Worm (Caenorhabditis elegans) whole organism, L4/young adult: ENCODE results near the gene srsx-31.

Source experiments
- W03F9.2 ChIP-seq: fragments of 150-350 bp; optimal IDR thresholded peaks from 2 replicates; lab custom pipeline; 2014; ENCODE audit warnings: missing biosample characterization, missing genetic modification characterization
- dao-5 ChIP-seq: sonication (generic microtip); optimal IDR thresholded peaks from 2 replicates; lab custom pipeline; 2016; ENCODE audit warnings: missing genotype, missing genetic modification characterization, moderate library complexity, missing compliant biosample characterization
- him-1 ChIP-seq: sonication (generic microtip); optimal IDR thresholded peaks from 2 replicates; lab custom pipeline; 2016; ENCODE audit warnings: missing genotype, missing genetic modification reagents, missing genetic modification characterization, missing compliant biosample characterization

The srsx-31 gene

ce11 chrV:11271051-11271450, 16.2 kb upstream of the srsx-31 start, which contains the start of gene clec-222:
Gene clec-222 (plus strand): TSS chrV:11271351.
- TF ChIP-seq W03F9.2 (tag; lab: Kevin White, UChicago): no peak
- no peak for TF ChIP-seq him-1
- TF ChIP-seq dao-5 (tag; lab: Kevin White, UChicago): no peak

- TF ChIP-seq W03F9.2 (tag; lab: Kevin White, UChicago): no peak
- TF ChIP-seq him-1: no peak
- no peak for TF ChIP-seq dao-5 (tag; lab: Kevin White, UChicago)
Measured at ce11 chrV:11268791-11269190, 13.9 kb upstream of the srsx-31 start, which contains the start of gene str-115. Gene str-115 (plus strand): TSS chrV:11269091.

- TF ChIP-seq dao-5 (tag; lab: Kevin White, UChicago) (no peak), him-1 (no peak), W03F9.2 (tag; lab: Kevin White, UChicago) (no peak)
Measured at ce11 chrV:11266681-11267080, 11.8 kb upstream of the srsx-31 start, which contains the start of gene str-116. Gene str-116 (plus strand): TSS chrV:11266981.

ce11 chrV:11265482-11265881, 10.6 kb upstream of the srsx-31 start, which contains the start of gene cln-3.1:
Gene cln-3.1 (minus strand): TSS chrV:11265652.
- no peak for TF ChIP-seq dao-5 (tag; lab: Kevin White, UChicago)
- no peak for TF ChIP-seq him-1
- no peak for TF ChIP-seq W03F9.2 (tag; lab: Kevin White, UChicago)

- TF ChIP-seq him-1 (no peak), W03F9.2 (tag; lab: Kevin White, UChicago) (no peak), dao-5 (tag; lab: Kevin White, UChicago) (no peak)
Measured at ce11 chrV:11263025-11263424, 8.1 kb upstream of the srsx-31 start, which contains the start of gene F07B10.4. Gene F07B10.4 (minus strand): TSS chrV:11263125.

- TF ChIP-seq dao-5 (tag; lab: Kevin White, UChicago) (no peak), W03F9.2 (tag; lab: Kevin White, UChicago) (no peak), him-1 (no peak)
Measured at ce11 chrV:11260622-11261021, 5.7 kb upstream of the srsx-31 start, which contains the start of gene F07B10.7. Gene F07B10.7 (minus strand): TSS chrV:11260722.

ce11 chrV:11258896-11259295, 4.0 kb upstream of the srsx-31 start, which contains the start of gene lgc-36:
Gene lgc-36 (minus strand): TSS chrV:11258996.
- no peak for TF ChIP-seq W03F9.2 (tag; lab: Kevin White, UChicago)
- no peak for TF ChIP-seq dao-5 (tag; lab: Kevin White, UChicago)
- TF ChIP-seq him-1: no peak

ce11 chrV:11252429-11252828, 2.5 kb downstream of the srsx-31 start, which contains the start of gene srsx-33:
Gene srsx-33 (minus strand): TSS chrV:11252529.
- TF ChIP-seq him-1 (no peak), dao-5 (tag; lab: Kevin White, UChicago) (no peak), W03F9.2 (tag; lab: Kevin White, UChicago) (no peak)

- TF ChIP-seq him-1: no peak
- TF ChIP-seq W03F9.2 (tag; lab: Kevin White, UChicago): no peak
- TF ChIP-seq dao-5 (tag; lab: Kevin White, UChicago): no peak
Measured at ce11 chrV:11251798-11252197, 3.1 kb downstream of the srsx-31 start.

- TF ChIP-seq him-1 (no peak), W03F9.2 (tag; lab: Kevin White, UChicago) (no peak), dao-5 (tag; lab: Kevin White, UChicago) (no peak)
Measured at ce11 chrV:11250735-11251134, 4.1 kb downstream of the srsx-31 start, which contains the start of gene T19B10.12. Gene T19B10.12 (plus strand): TSS chrV:11251035.

ce11 chrV:11247846-11248245, 7.0 kb downstream of the srsx-31 start, which contains the start of gene mam-4:
Gene mam-4 (plus strand): TSS chrV:11248146.
- TF ChIP-seq dao-5 (tag; lab: Kevin White, UChicago) (no peak), W03F9.2 (tag; lab: Kevin White, UChicago) (no peak)

ce11 chrV:11245029-11245428, 9.9 kb downstream of the srsx-31 start:
- TF ChIP-seq W03F9.2 (tag; lab: Kevin White, UChicago): no peak
- no peak for TF ChIP-seq him-1
- no peak for TF ChIP-seq dao-5 (tag; lab: Kevin White, UChicago)

ce11 chrV:11244539-11244938, 10.3 kb downstream of the srsx-31 start, which contains the start of gene mxl-1:
Gene mxl-1 (plus strand): TSS chrV:11244839.
- TF ChIP-seq dao-5 (tag; lab: Kevin White, UChicago) (no peak), him-1 (no peak), W03F9.2 (tag; lab: Kevin White, UChicago) (no peak)

- TF ChIP-seq W03F9.2 (tag; lab: Kevin White, UChicago): no peak
- TF ChIP-seq him-1: no peak
- no peak for TF ChIP-seq dao-5 (tag; lab: Kevin White, UChicago)
Measured at ce11 chrV:11241580-11241979, 13.3 kb downstream of the srsx-31 start, which contains the start of gene pgap-1. Gene pgap-1 (plus strand): TSS chrV:11241880.
